Worm (Caenorhabditis elegans): ENCODE data around the gene npr-6.
A peak's percentile ranks its signal among the peaks of the same experiment; 100 is the strongest.

DNA sequence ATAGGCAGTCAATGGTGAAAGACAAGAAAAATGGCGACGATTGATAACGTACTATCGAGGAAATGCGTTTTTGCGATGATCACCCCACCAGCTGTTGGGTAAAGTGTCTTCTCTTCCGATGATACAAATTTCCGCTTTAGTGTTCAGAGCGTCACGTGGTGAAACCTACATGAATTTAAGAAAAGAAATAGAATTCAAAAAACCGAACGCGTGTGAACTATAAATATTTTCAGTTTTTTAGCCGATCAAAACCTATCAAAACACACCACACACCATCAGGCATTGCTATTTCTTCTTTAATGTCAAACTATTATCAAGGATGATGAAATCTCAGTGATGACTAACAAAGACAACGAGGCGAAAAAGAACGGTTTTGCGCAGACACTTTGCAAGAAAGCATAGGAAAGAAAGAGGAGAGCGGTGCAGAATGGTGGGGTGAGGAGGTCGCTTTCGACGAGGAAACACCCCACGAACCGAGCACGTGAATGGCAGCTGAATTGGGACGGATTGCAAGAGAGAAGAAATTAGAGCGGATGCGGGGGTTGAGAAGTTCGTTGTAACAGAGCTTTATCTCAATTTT lies 46.6 kb upstream of the npr-6 start:
- TF ChIP-seq elt-3 (tag; optimal IDR thresholded peaks at IDR 0.05) (peak in 1 of 3 experiments; percentile 16), lsy-12 (tag; optimal IDR thresholded peaks at IDR 0.05) (no peak), eor-1 (tag; optimal IDR thresholded peaks at IDR 0.05) (no peak), ztf-11 (tag; optimal IDR thresholded peaks at IDR 0.05) (no peak)
